Fruit fly (Drosophila melanogaster) S2 (cell line): ENCODE data around the gene Fbxl7.

Experiments
- CG8478 ChIP-seq: fragments of >200 bp; optimal IDR thresholded peaks from 2 replicates; lab custom pipeline; 2018
- CTCF ChIP-seq, 2 experiments: fragments of >200 bp; optimal IDR thresholded peaks; 2 replicates each; lab custom pipeline; 2018

DNA sequence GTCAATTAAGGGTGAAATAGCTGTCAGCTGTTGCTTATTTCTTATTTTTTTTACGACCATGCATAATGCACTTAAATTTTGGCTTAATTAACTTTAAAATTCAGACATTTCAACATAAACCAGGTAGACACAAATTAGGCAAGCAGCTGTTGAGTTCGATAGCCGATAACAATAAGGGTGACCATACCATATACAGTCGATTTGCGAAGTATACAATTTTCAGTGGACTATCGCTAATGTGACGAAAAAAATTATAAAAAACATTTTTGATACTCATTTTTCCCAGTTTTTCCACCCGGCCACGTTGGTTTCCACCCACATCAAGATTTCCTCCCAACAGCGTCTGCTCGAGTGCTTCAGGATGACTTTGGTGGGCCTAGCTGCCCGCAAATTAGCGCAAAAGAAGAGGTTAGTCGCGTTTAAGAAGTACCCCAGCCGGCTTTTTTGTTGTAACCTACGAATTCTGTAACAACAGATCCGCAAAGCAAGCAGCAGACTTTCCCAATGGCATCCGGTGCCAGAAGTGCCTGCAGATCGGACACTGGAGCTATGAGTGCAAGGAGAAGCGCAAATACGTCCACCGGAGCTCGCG is 43.1 kb downstream of the Fbxl7 start, which contains the start of the genes CG4287 and CG5516:
- TF ChIP-seq CTCF (optimal IDR thresholded peaks at IDR 0.05; lab: Kevin White, UChicago) (no peak), CG8478 (lab: Kevin White, UChicago) (no peak)
